Worm (Caenorhabditis elegans): ENCODE results near the gene pqn-31.

- TF ChIP-seq ZK546.5 (tag; optimal IDR thresholded peaks at IDR 0.05) (no peak), nhr-77 (tag; optimal IDR thresholded peaks at IDR 0.05) (no peak), blmp-1 (tag; optimal IDR thresholded peaks at IDR 0.05; ENCODE audit: insufficient read depth) (no peak)
Measured at ce11 chrV:9130766-9131165, 21.4 kb downstream of the pqn-31 start, which contains the start of gene F21C10.19.

Measured in whole organism, L2 larva.